Worm (Caenorhabditis elegans): ENCODE results near the gene C16C8.7.

The C16C8.7 gene

ce11 chrII:3444280-3444679 is 15.7 kb downstream of the C16C8.7 start, which contains the start of gene C16C8.4:
C16C8.4 (minus strand) TSS chrII:3444380.
- no peak for TF ChIP-seq unc-86 (tag; optimal IDR thresholded peaks at IDR 0.05)
- no peak for TF ChIP-seq nfya-1 (tag; optimal IDR thresholded peaks at IDR 0.05)

ce11 chrII:3443154-3443553 is 16.8 kb downstream of the C16C8.7 start, which contains the start of gene C16C8.22:
C16C8.22 (minus strand) TSS chrII:3443254.
- no peak for TF ChIP-seq Y22D7AL.16 (tag; optimal IDR thresholded peaks at IDR 0.05)
- no peak for TF ChIP-seq ets-4 (tag; optimal IDR thresholded peaks at IDR 0.05)
- TF ChIP-seq sox-2 (GFP tag; IDR thresholded peaks at IDR 0.05), result no peak
- TF ChIP-seq ceh-45 (GFP tag; IDR thresholded peaks at IDR 0.05), result no peak
- TF ChIP-seq odd-2 (tag; optimal IDR thresholded peaks at IDR 0.05), result no peak
- no peak for TF ChIP-seq eyg-1 (tag; optimal IDR thresholded peaks at IDR 0.05)
- TF ChIP-seq ceh-19 (GFP tag; optimal IDR thresholded peaks at IDR 0.05), result no peak
- no peak for TF ChIP-seq pag-3 (tag; optimal IDR thresholded peaks at IDR 0.05; ENCODE audit: borderline replicate concordance)
- TF ChIP-seq nfya-1 (tag; optimal IDR thresholded peaks at IDR 0.05), result no peak
- no peak for TF ChIP-seq F13H6.1 (tag; optimal IDR thresholded peaks at IDR 0.05)
- TF ChIP-seq unc-86 (tag; optimal IDR thresholded peaks at IDR 0.05), result no peak
- TF ChIP-seq C08G9.2 (tag; optimal IDR thresholded peaks at IDR 0.05), result no peak

- TF ChIP-seq ceh-2 (tag; optimal IDR thresholded peaks at IDR 0.05), result no peak
- TF ChIP-seq hlh-13 (GFP tag; optimal IDR thresholded peaks at IDR 0.05), result no peak
- no peak for TF ChIP-seq unc-55 (GFP tag; optimal IDR thresholded peaks at IDR 0.05)
- no peak for TF ChIP-seq mec-3 (tag; optimal IDR thresholded peaks at IDR 0.05; ENCODE audit: borderline replicate concordance)
- TF ChIP-seq sdc-2 (tag; optimal IDR thresholded peaks at IDR 0.05), result no peak
- no peak for TF ChIP-seq K09A11.1 (tag; optimal IDR thresholded peaks at IDR 0.05; ENCODE audit: insufficient read depth)
- no peak for TF ChIP-seq K02D7.2 (tag; optimal IDR thresholded peaks at IDR 0.05)
- no peak for TF ChIP-seq pha-4 (tag; optimal IDR thresholded peaks at IDR 0.05)
- no peak for TF ChIP-seq zip-5 (tag; optimal IDR thresholded peaks at IDR 0.05)
- TF ChIP-seq lin-11 (tag; optimal IDR thresholded peaks at IDR 0.05), result no peak
- TF ChIP-seq nhr-232 (tag; optimal IDR thresholded peaks at IDR 0.05), result no peak
- no peak for TF ChIP-seq unc-3 (GFP tag; conservative IDR thresholded peaks at IDR 0.05)
- TF ChIP-seq unc-3 (tag; optimal IDR thresholded peaks at IDR 0.05), result no peak
- no peak for TF ChIP-seq ceh-31 (tag; optimal IDR thresholded peaks at IDR 0.05)
- no peak for TF ChIP-seq sox-4 (tag; optimal IDR thresholded peaks at IDR 0.05)
- TF ChIP-seq lim-6 (tag; optimal IDR thresholded peaks at IDR 0.05), result no peak
- TF ChIP-seq ceh-6 (GFP tag; optimal IDR thresholded peaks at IDR 0.05), result no peak
- TF ChIP-seq nhr-11 (tag; optimal IDR thresholded peaks at IDR 0.05), result no peak
These were observed 18.6 kb downstream of the C16C8.7 start, which contains the start of gene C16C8.27 for ce11 chrII:3441377-3441776. C16C8.27 (plus strand) TSS chrII:3441677.

- no peak for TF ChIP-seq pax-1 (tag; optimal IDR thresholded peaks at IDR 0.05)
- TF ChIP-seq sox-4 (tag; optimal IDR thresholded peaks at IDR 0.05), result no peak
- no peak for TF ChIP-seq C38D4.7 (GFP tag; optimal IDR thresholded peaks at IDR 0.05)
- TF ChIP-seq hlh-6 (tag; optimal IDR thresholded peaks at IDR 0.05), result no peak
- no peak for TF ChIP-seq T23F11.4 (GFP tag; optimal IDR thresholded peaks at IDR 0.05)
- TF ChIP-seq ceh-24 (tag; optimal IDR thresholded peaks at IDR 0.05), result no peak
- no peak for TF ChIP-seq hlh-15 (tag; optimal IDR thresholded peaks at IDR 0.05)
- no peak for TF ChIP-seq elt-2 (tag; optimal IDR thresholded peaks at IDR 0.05)
- no peak for TF ChIP-seq Y22D7AL.16 (tag; optimal IDR thresholded peaks at IDR 0.05)
- no peak for TF ChIP-seq pha-4 (tag; optimal IDR thresholded peaks at IDR 0.05)
These were observed 19.4 kb downstream of the C16C8.7 start, which contains the start of gene C16C8.17 for ce11 chrII:3440641-3440926. C16C8.17 (plus strand) TSS chrII:3440827.

Data from whole organism, late embryonic.